Fruit fly (Drosophila melanogaster) whole organism, embryonic: ENCODE data around the gene CG14022.

Experiments used
- CG11093 ChIP-seq: fragments of 200-800 bp; sonication (Bioruptor generic); IDR thresholded peaks from 3 replicates; pipeline ENCODE4 v1.3.6; 2022; ENCODE audit warnings: missing biosample characterization, missing genetic modification characterization
- CG12769 ChIP-seq: fragments of 200-800 bp; sonication (Bioruptor generic); optimal IDR thresholded peaks from 2 replicates; lab custom pipeline; 2019; ENCODE audit warnings: missing biosample characterization, mild to moderate bottlenecking, missing genetic modification characterization, moderate library complexity
- CG30020 ChIP-seq: fragments of 200-800 bp; optimal IDR thresholded peaks from 2 replicates; lab custom pipeline; 2019; ENCODE audit warnings: missing biosample characterization, mild to moderate bottlenecking, missing genetic modification characterization, moderate library complexity
- CG7372 ChIP-seq: fragments of 200-800 bp; sonication (Bioruptor generic); IDR thresholded peaks from 2 replicates; pipeline ENCODE4 v1.3.6; 2022; ENCODE audit warnings: missing biosample characterization, missing genetic modification characterization
- D ChIP-seq, 2 experiments: fragments of 200-800 bp in 1 of 2; fragments of >200 bp in 1 of 2; sonication (Bioruptor generic) in 1 of 2; optimal IDR thresholded peaks; 2 replicates in 1 of 2; 3 replicates in 1 of 2; lab custom pipeline; 2017; ENCODE audit warnings: mild to moderate bottlenecking in 1 of 2, missing biosample characterization in 1 of 2, missing genetic modification characterization in 1 of 2, missing genetic modification reagents in 1 of 2
- D19A ChIP-seq: fragments of 200-800 bp; optimal IDR thresholded peaks from 3 replicates; lab custom pipeline; 2019; ENCODE audit warnings: missing biosample characterization, mild to moderate bottlenecking, missing genetic modification characterization, moderate library complexity
- Fer1 ChIP-seq: fragments of 200-800 bp; sonication (Bioruptor generic); optimal IDR thresholded peaks from 2 replicates; lab custom pipeline; 2017; ENCODE audit warnings: missing biosample characterization, mild to moderate bottlenecking, missing genetic modification characterization
- Hmx ChIP-seq: fragments of 200-800 bp; sonication (Bioruptor generic); optimal IDR thresholded peaks from 2 replicates; lab custom pipeline; 2016; ENCODE audit warnings: missing biosample characterization, missing genetic modification characterization
- Lpt ChIP-seq: fragments of >200 bp; optimal IDR thresholded peaks from 2 replicates; lab custom pipeline; 2018; ENCODE audit warnings: missing biosample characterization, missing genetic modification characterization
- pho ChIP-seq: fragments of 200-800 bp; sonication (Bioruptor generic); optimal IDR thresholded peaks from 2 replicates; lab custom pipeline; 2016; ENCODE audit warnings: missing biosample characterization, missing genetic modification characterization
- slou ChIP-seq: fragments of 200-800 bp; sonication (Bioruptor generic); optimal IDR thresholded peaks from 3 replicates; lab custom pipeline; 2016; ENCODE audit warnings: missing biosample characterization, missing genetic modification characterization
- ssp ChIP-seq: fragments of 200-800 bp; sonication (Bioruptor generic); IDR thresholded peaks from 2 replicates; pipeline ENCODE4 v1.3.6; 2022; ENCODE audit warnings: missing biosample characterization, missing genetic modification characterization

dm6 chr2L:5362351-5362750 lies 33.7 kb upstream of the CG14022 start:
- TF ChIP-seq CG12769 (tag; lab: Kevin White, UChicago) (no peak), CG30020 (tag; lab: Kevin White, UChicago) (no peak), ssp (no peak), Fer1 (GFP tag; lab: Kevin White, UChicago) (no peak), Hmx (no peak), pho (GFP tag; lab: Kevin White, UChicago) (no peak), slou (GFP tag; lab: Kevin White, UChicago) (no peak), D (optimal IDR thresholded peaks at IDR 0.05; lab: Kevin White, UChicago) (no peak), D (GFP tag; optimal IDR thresholded peaks at IDR 0.05; lab: Kevin White, UChicago) (no peak), Lpt (GFP tag; lab: Kevin White, UChicago) (no peak), CG7372 (GFP tag; lab: Robert Waterston, UW) (no peak), CG11093 (no peak), D19A (tag; lab: Kevin White, UChicago) (no peak)
